Fruit fly (Drosophila melanogaster): ENCODE data around the gene CG31642.

dm6 chr2L:6089604-6090198 lies 28.6 kb upstream of the CG31642 start:
- no peak for TF ChIP-seq Max (GFP tag; optimal IDR thresholded peaks at IDR 0.05)
- no peak for TF ChIP-seq CG7839 (tag; optimal IDR thresholded peaks at IDR 0.05)
- TF ChIP-seq Lpt (GFP tag; optimal IDR thresholded peaks at IDR 0.05): no peak
- no peak for TF ChIP-seq Hr39 (optimal IDR thresholded peaks at IDR 0.05)
- TF ChIP-seq CG17568 (GFP tag; optimal IDR thresholded peaks at IDR 0.05): no peak
- TF ChIP-seq CG4328 (GFP tag; optimal IDR thresholded peaks at IDR 0.05): no peak
- TF ChIP-seq CG17328 (GFP tag; IDR thresholded peaks at IDR 0.05): no peak

All from whole organism, embryonic.